Fruit fly (Drosophila melanogaster) whole organism, prepupa: ENCODE data around the gene CG31493.

Source experiments
- CG10631 ChIP-seq: fragments of 200-800 bp; sonication (Bioruptor generic); optimal IDR thresholded peaks from 2 replicates; lab custom pipeline; 2016; ENCODE audit warnings: missing biosample characterization, missing genetic modification characterization
- CG10669 ChIP-seq: fragments of 200-800 bp; sonication (Bioruptor generic); optimal IDR thresholded peaks from 3 replicates; lab custom pipeline; 2018; ENCODE audit warnings: missing biosample characterization, mild to moderate bottlenecking, missing genetic modification characterization, moderate library complexity
- CG11294 ChIP-seq: fragments of 200-800 bp; sonication (Bioruptor generic); IDR thresholded peaks from 2 replicates; pipeline ENCODE4 v1.3.6; 2022; ENCODE audit warnings: missing biosample characterization, missing genetic modification characterization
- CG11762 ChIP-seq: fragments of 200-800 bp; sonication (Bioruptor generic); optimal IDR thresholded peaks from 3 replicates; lab custom pipeline; 2016; ENCODE audit warnings: missing biosample characterization, missing genetic modification characterization; ENCODE audit not compliant: insufficient read depth
- CG11902 ChIP-seq: fragments of 200-800 bp; sonication (Bioruptor generic); optimal IDR thresholded peaks from 3 replicates; lab custom pipeline; 2016; ENCODE audit warnings: missing biosample characterization, missing genetic modification characterization
- CG15336 ChIP-seq: fragments of 200-800 bp; sonication (Bioruptor generic); IDR thresholded peaks from 2 replicates; pipeline ENCODE4 v1.3.6; 2022; ENCODE audit warnings: missing biosample characterization, missing genetic modification characterization
- CG1621 ChIP-seq: fragments of 200-800 bp; sonication (Bioruptor generic); optimal IDR thresholded peaks from 3 replicates; lab custom pipeline; 2018; ENCODE audit warnings: missing biosample characterization, mild to moderate bottlenecking, missing genetic modification characterization
- CG16779 ChIP-seq: fragments of 200-800 bp; sonication (Bioruptor generic); optimal IDR thresholded peaks from 3 replicates; lab custom pipeline; 2017; ENCODE audit warnings: missing biosample characterization, mild to moderate bottlenecking, missing genetic modification characterization
- CG3032 ChIP-seq: fragments of 200-800 bp; optimal IDR thresholded peaks from 2 replicates; lab custom pipeline; 2019; ENCODE audit warnings: missing biosample characterization, mild to moderate bottlenecking, missing genetic modification characterization, moderate library complexity
- CG31627 ChIP-seq: fragments of 200-800 bp; sonication (Bioruptor generic); optimal IDR thresholded peaks from 3 replicates; lab custom pipeline; 2016; ENCODE audit warnings: missing biosample characterization, missing genetic modification characterization
- CG32006 ChIP-seq: fragments of 200-800 bp; sonication (Bioruptor generic); optimal IDR thresholded peaks from 3 replicates; lab custom pipeline; 2017; ENCODE audit warnings: missing biosample characterization, mild to moderate bottlenecking, missing genetic modification characterization
- CG34406 ChIP-seq: fragments of 200-800 bp; sonication (Bioruptor generic); optimal IDR thresholded peaks from 3 replicates; lab custom pipeline; 2016; ENCODE audit warnings: missing biosample characterization, missing genetic modification characterization
- CG3919 ChIP-seq: fragments of 200-800 bp; sonication (Bioruptor generic); optimal IDR thresholded peaks from 3 replicates; lab custom pipeline; 2016; ENCODE audit warnings: missing biosample characterization, missing genetic modification characterization
- CG4318 ChIP-seq: fragments of 200-800 bp; sonication (Bioruptor generic); optimal IDR thresholded peaks from 3 replicates; lab custom pipeline; 2017; ENCODE audit warnings: missing biosample characterization, mild to moderate bottlenecking, missing genetic modification characterization
- CG6163 ChIP-seq: fragments of 200-800 bp; sonication (Bioruptor generic); IDR thresholded peaks from 3 replicates; pipeline ENCODE4 v1.3.6; 2022; ENCODE audit warnings: missing biosample characterization, missing genetic modification characterization
- CG6276 ChIP-seq: fragments of 200-800 bp; sonication (Bioruptor generic); optimal IDR thresholded peaks from 2 replicates; lab custom pipeline; 2017; ENCODE audit warnings: missing biosample characterization, mild to moderate bottlenecking, missing genetic modification characterization
- CG6792 ChIP-seq: fragments of 200-800 bp; sonication (Bioruptor generic); optimal IDR thresholded peaks from 3 replicates; lab custom pipeline; 2016; ENCODE audit warnings: missing biosample characterization, missing genetic modification characterization
- CG6854 ChIP-seq: fragments of 200-800 bp; sonication (Bioruptor generic); optimal IDR thresholded peaks from 2 replicates; lab custom pipeline; 2017; ENCODE audit warnings: missing biosample characterization, mild to moderate bottlenecking, missing genetic modification characterization
- CG7368 ChIP-seq: fragments of 200-800 bp; sonication (Bioruptor generic); optimal IDR thresholded peaks from 3 replicates; lab custom pipeline; 2016; ENCODE audit warnings: missing biosample characterization, missing genetic modification characterization
- CG8319 ChIP-seq: fragments of 200-800 bp; sonication (Bioruptor generic); optimal IDR thresholded peaks from 3 replicates; lab custom pipeline; 2016; ENCODE audit warnings: missing biosample characterization, missing genetic modification characterization
- Eip75B ChIP-seq: fragments of 200-800 bp; sonication (Bioruptor generic); optimal IDR thresholded peaks from 3 replicates; lab custom pipeline; 2016; ENCODE audit warnings: missing biosample characterization, missing genetic modification characterization
- Eip78C ChIP-seq: fragments of 200-800 bp; sonication (Bioruptor generic); peaks from one replicate; lab custom pipeline; 2016; ENCODE audit warnings: missing biosample characterization, missing genetic modification characterization
- Ets96B ChIP-seq: fragments of 200-800 bp; optimal IDR thresholded peaks from 2 replicates; lab custom pipeline; 2019; ENCODE audit warnings: missing biosample characterization, mild to moderate bottlenecking, missing genetic modification characterization, moderate library complexity
- Gug ChIP-seq: fragments of 200-800 bp; sonication (Bioruptor generic); IDR thresholded peaks from 2 replicates; pipeline ENCODE4 v1.3.6; 2022; ENCODE audit warnings: missing biosample characterization, missing genetic modification characterization
- Hr39 ChIP-seq: fragments of 200-800 bp; sonication (Bioruptor generic); optimal IDR thresholded peaks from 2 replicates; lab custom pipeline; 2016; ENCODE audit warnings: missing biosample characterization, missing genetic modification characterization
- Hr4 ChIP-seq: fragments of 200-800 bp; sonication (Bioruptor generic); optimal IDR thresholded peaks from 3 replicates; lab custom pipeline; 2016; ENCODE audit warnings: missing biosample characterization, missing genetic modification characterization
- Lpt ChIP-seq: fragments of 200-800 bp; sonication (Bioruptor generic); optimal IDR thresholded peaks from 3 replicates; lab custom pipeline; 2016; ENCODE audit warnings: missing biosample characterization, missing genetic modification characterization
- Met ChIP-seq: fragments of 200-800 bp; sonication (Bioruptor generic); optimal IDR thresholded peaks from 3 replicates; lab custom pipeline; 2016; ENCODE audit warnings: missing biosample characterization, missing genetic modification characterization
- Sox14 ChIP-seq: fragments of 200-800 bp; sonication (Bioruptor generic); optimal IDR thresholded peaks from 3 replicates; lab custom pipeline; 2016; ENCODE audit warnings: missing biosample characterization, missing genetic modification characterization
- achi ChIP-seq: fragments of 200-800 bp; sonication (Bioruptor generic); optimal IDR thresholded peaks from 3 replicates; lab custom pipeline; 2016; ENCODE audit warnings: missing biosample characterization, missing genetic modification characterization
- acj6 ChIP-seq: fragments of 200-800 bp; sonication (Bioruptor generic); optimal IDR thresholded peaks from 3 replicates; lab custom pipeline; 2016; ENCODE audit warnings: missing biosample characterization, missing genetic modification characterization
- cyc ChIP-seq: fragments of 200-800 bp; sonication (Bioruptor generic); optimal IDR thresholded peaks from 3 replicates; lab custom pipeline; 2016; ENCODE audit warnings: missing biosample characterization, missing genetic modification characterization
- dac ChIP-seq: fragments of 200-800 bp; sonication (Bioruptor generic); optimal IDR thresholded peaks from 2 replicates; lab custom pipeline; 2017; ENCODE audit warnings: missing biosample characterization, mild to moderate bottlenecking, missing genetic modification characterization
- dsx ChIP-seq: fragments of 200-800 bp; optimal IDR thresholded peaks from 3 replicates; lab custom pipeline; 2019; ENCODE audit warnings: missing biosample characterization, mild to moderate bottlenecking, missing genetic modification characterization, moderate library complexity; ENCODE audit not compliant: poor library complexity, severe bottlenecking
- eg ChIP-seq: fragments of 200-800 bp; sonication (Bioruptor generic); IDR thresholded peaks from 3 replicates; pipeline ENCODE4 v1.3.6; 2022; ENCODE audit warnings: missing biosample characterization, missing genetic modification characterization
- fd59A ChIP-seq: fragments of 200-800 bp; sonication (Bioruptor generic); optimal IDR thresholded peaks from 2 replicates; lab custom pipeline; 2017; ENCODE audit warnings: missing biosample characterization, mild to moderate bottlenecking, missing genetic modification characterization, missing genetic modification reagents
- lz ChIP-seq: fragments of 200-800 bp; sonication (Bioruptor generic); optimal IDR thresholded peaks from 3 replicates; lab custom pipeline; 2016; ENCODE audit warnings: missing biosample characterization, missing genetic modification characterization
- net ChIP-seq: fragments of 200-800 bp; sonication (Bioruptor generic); optimal IDR thresholded peaks from 3 replicates; lab custom pipeline; 2016; ENCODE audit warnings: missing biosample characterization, missing genetic modification characterization
- pdm3 ChIP-seq: fragments of 200-800 bp; sonication (Bioruptor generic); optimal IDR thresholded peaks from 3 replicates; lab custom pipeline; 2016; ENCODE audit warnings: missing biosample characterization, missing genetic modification characterization
- salr ChIP-seq, 2 experiments: fragments of 200-800 bp; sonication (Bioruptor generic); optimal IDR thresholded peaks; 3 replicates each; lab custom pipeline; 2016 to 2018; ENCODE audit warnings: missing biosample characterization in 2 of 2, missing genetic modification characterization in 2 of 2, mild to moderate bottlenecking in 1 of 2
- spab ChIP-seq: fragments of 200-800 bp; sonication (Bioruptor generic); optimal IDR thresholded peaks from 2 replicates; lab custom pipeline; 2017; ENCODE audit warnings: missing biosample characterization, mild to moderate bottlenecking, missing genetic modification characterization, missing genetic modification reagents
- svp ChIP-seq: fragments of 200-800 bp; sonication (Bioruptor generic); peaks from one replicate; lab custom pipeline; 2016; ENCODE audit warnings: missing biosample characterization, missing genetic modification characterization
- topi ChIP-seq: fragments of 200-800 bp; sonication (Bioruptor generic); optimal IDR thresholded peaks from 3 replicates; lab custom pipeline; 2016; ENCODE audit warnings: missing biosample characterization, missing genetic modification characterization
- vri ChIP-seq: fragments of 200-800 bp; sonication (Bioruptor generic); optimal IDR thresholded peaks from 3 replicates; lab custom pipeline; 2016; ENCODE audit warnings: missing biosample characterization, mild to moderate bottlenecking, missing genetic modification characterization

CG31493 gene

dm6 chr3R:7127966-7128365 lies 3.4 kb upstream of the CG31493 start, which contains the start of gene CG10068 (continued):
- peak; percentile 73 for TF ChIP-seq vri (GFP tag; lab: Kevin White, UChicago)
- TF ChIP-seq acj6 (GFP tag; lab: Kevin White, UChicago) = peak; percentile 77
- peak; percentile 72 for TF ChIP-seq Hr4
- TF ChIP-seq CG10631 (GFP tag; lab: Kevin White, UChicago) = peak; percentile 85
- peak; percentile 86 for TF ChIP-seq CG34406
- TF ChIP-seq spab (GFP tag; lab: Kevin White, UChicago) = peak; percentile 54
- peak; percentile 60 for TF ChIP-seq Lpt (GFP tag; lab: Kevin White, UChicago)
- peak; percentile 88 for TF ChIP-seq Eip75B (GFP tag; lab: Kevin White, UChicago)
- peak; percentile 88 for TF ChIP-seq CG3919
- TF ChIP-seq CG31627 (GFP tag; lab: Kevin White, UChicago) = peak; percentile 84
- TF ChIP-seq CG6163 (GFP tag; lab: Robert Waterston, UW) = peak; percentile 93
- TF ChIP-seq CG16779 = no peak
- peak; percentile 69 for TF ChIP-seq net
- peak; percentile 87 for TF ChIP-seq Met (GFP tag; lab: Kevin White, UChicago)
- TF ChIP-seq CG3032 (tag; lab: Kevin White, UChicago) = peak; percentile 84
- peak; percentile 64 for TF ChIP-seq CG7368
- peak; percentile 29 for TF ChIP-seq dac (GFP tag; lab: Kevin White, UChicago)
- TF ChIP-seq Ets96B (tag; lab: Kevin White, UChicago) = peak; percentile 80
- peak; percentile 81 for TF ChIP-seq CG10669 (GFP tag; lab: Kevin White, UChicago)
- TF ChIP-seq Eip78C (GFP tag; lab: Kevin White, UChicago) = peak; percentile 95
- TF ChIP-seq CG11294 (GFP tag; lab: Robert Waterston, UW) = peak; percentile 57
- peak; percentile 82 for TF ChIP-seq achi (GFP tag; lab: Kevin White, UChicago)
- TF ChIP-seq Sox14 = peak; percentile 90
- TF ChIP-seq, all 60 proteins: peak for 55

dm6 chr3R:7129280-7130069 lies 1.9 kb upstream of the CG31493 start, which contains the start of gene CG31248:
Gene CG31248 (plus strand): TSS chr3R:7129320.
- no peak for TF ChIP-seq CG8319
- TF ChIP-seq pdm3 (GFP tag; lab: Kevin White, UChicago) = no peak
- TF ChIP-seq fd59A (GFP tag; lab: Kevin White, UChicago) = no peak
- no peak for TF ChIP-seq CG31627 (GFP tag; lab: Kevin White, UChicago)
- no peak for TF ChIP-seq Gug
- no peak for TF ChIP-seq CG10631 (GFP tag; lab: Kevin White, UChicago)
- TF ChIP-seq dac (GFP tag; lab: Kevin White, UChicago) = no peak
- TF ChIP-seq CG6854 (GFP tag; lab: Kevin White, UChicago) = peak; percentile 27
- TF ChIP-seq CG1621 (tag; lab: Kevin White, UChicago) = no peak
- TF ChIP-seq CG11902 (GFP tag; lab: Kevin White, UChicago) = no peak
- no peak for TF ChIP-seq CG34406
- TF ChIP-seq topi (GFP tag; lab: Kevin White, UChicago) = no peak
- TF ChIP-seq salr (GFP tag; optimal IDR thresholded peaks at IDR 0.05; lab: Kevin White, UChicago) = no peak
- no peak for TF ChIP-seq CG32006
- TF ChIP-seq Hr39 (GFP tag; lab: Kevin White, UChicago) = no peak
- TF ChIP-seq acj6 (GFP tag; lab: Kevin White, UChicago) = no peak
- TF ChIP-seq spab (GFP tag; lab: Kevin White, UChicago) = no peak
- TF ChIP-seq CG11762 (GFP tag; lab: Kevin White, UChicago) = no peak
- no peak for TF ChIP-seq CG6792 (GFP tag; lab: Kevin White, UChicago)
- TF ChIP-seq svp (GFP tag; lab: Kevin White, UChicago) = peak; percentile 31
- TF ChIP-seq CG6276 (GFP tag; lab: Kevin White, UChicago) = peak; percentile 31
- TF ChIP-seq lz (GFP tag; lab: Kevin White, UChicago) = no peak
- TF ChIP-seq dsx (GFP tag; lab: Kevin White, UChicago) = no peak
- TF ChIP-seq CG16779 = no peak
- TF ChIP-seq CG10669 (GFP tag; lab: Kevin White, UChicago) = no peak
- no peak for TF ChIP-seq cyc (GFP tag; lab: Kevin White, UChicago)
- TF ChIP-seq CG4318 (GFP tag; lab: Kevin White, UChicago) = no peak
- no peak for TF ChIP-seq eg
- 0 out of 2 replicates have a peak, but pooled peaks have one; percentile 6 for TF ChIP-seq CG15336 (GFP tag; lab: Robert Waterston, UW)
